Fruit fly (Drosophila melanogaster) whole organism, wandering third instar larva: Measurements from ENCODE around the gene Tdh.

Source experiments
- Abd-B ChIP-seq: fragments of >200 bp; optimal IDR thresholded peaks from 2 replicates; lab custom pipeline; 2017; ENCODE audit warnings: missing biosample characterization, missing genetic modification characterization
- CG32264 ChIP-seq: fragments of 200-800 bp; sonication (Bioruptor generic); optimal IDR thresholded peaks from 2 replicates; lab custom pipeline; 2016; ENCODE audit warnings: missing biosample characterization, missing genetic modification characterization
- CG9705 ChIP-seq: fragments of 200-800 bp; sonication (Bioruptor generic); optimal IDR thresholded peaks from 2 replicates; lab custom pipeline; 2018; ENCODE audit warnings: missing biosample characterization, mild to moderate bottlenecking, missing genetic modification characterization
- CrebA ChIP-seq: fragments of 200-800 bp; sonication (Bioruptor generic); optimal IDR thresholded peaks from 2 replicates; lab custom pipeline; 2016; ENCODE audit warnings: missing biosample characterization, mild to moderate bottlenecking, missing genetic modification characterization, borderline replicate concordance
- Dfd ChIP-seq: fragments of >200 bp; optimal IDR thresholded peaks from 2 replicates; lab custom pipeline; 2017; ENCODE audit warnings: missing biosample characterization, missing genetic modification characterization
- Dif ChIP-seq: fragments of 200-275, 200-300 bp; sonication (Bioruptor generic); optimal IDR thresholded peaks from 2 replicates; lab custom pipeline; 2018; ENCODE audit warnings: missing biosample characterization, missing genetic modification characterization; ENCODE audit not compliant: partially characterized antibody
- GATAd ChIP-seq: sonication (Bioruptor generic); optimal IDR thresholded peaks from 2 replicates; lab custom pipeline; 2016; ENCODE audit warnings: missing biosample characterization, missing genetic modification characterization
- HLH106 ChIP-seq: fragments of 200-800 bp; optimal IDR thresholded peaks from 3 replicates; lab custom pipeline; 2019; ENCODE audit warnings: missing biosample characterization, mild to moderate bottlenecking, missing genetic modification characterization, moderate library complexity
- Hnf4 ChIP-seq: fragments of 200-800 bp; sonication (Bioruptor generic); optimal IDR thresholded peaks from 2 replicates; lab custom pipeline; 2016; ENCODE audit warnings: missing biosample characterization, mild to moderate bottlenecking, missing genetic modification characterization
- Hr78 ChIP-seq: fragments of >200 bp; optimal IDR thresholded peaks from 2 replicates; lab custom pipeline; 2017; ENCODE audit warnings: missing biosample characterization, missing genetic modification characterization
- Hr83 ChIP-seq: fragments of 200-300 bp; sonication (Bioruptor generic); optimal IDR thresholded peaks from 2 replicates; lab custom pipeline; 2016; ENCODE audit warnings: missing biosample characterization, mild to moderate bottlenecking, missing genetic modification characterization, moderate library complexity; ENCODE audit not compliant: poor library complexity, severe bottlenecking
- Jra ChIP-seq: sonication (Bioruptor generic); optimal IDR thresholded peaks from 2 replicates; lab custom pipeline; 2016; ENCODE audit warnings: missing biosample characterization, missing genetic modification characterization
- Mio ChIP-seq: sonication (Bioruptor generic); optimal IDR thresholded peaks from 2 replicates; lab custom pipeline; 2016; ENCODE audit warnings: missing biosample characterization, missing genetic modification characterization
- Myc ChIP-seq: fragments of >200 bp; optimal IDR thresholded peaks from 2 replicates; lab custom pipeline; 2017
- N ChIP-seq: fragments of >200 bp; optimal IDR thresholded peaks from 2 replicates; lab custom pipeline; 2018; ENCODE audit warnings: missing biosample characterization, missing external identifiers, missing genetic modification characterization
- OdsH ChIP-seq: fragments of 200-800 bp; sonication (Bioruptor generic); optimal IDR thresholded peaks from 2 replicates; lab custom pipeline; 2016; ENCODE audit warnings: missing biosample characterization, mild to moderate bottlenecking, missing genetic modification characterization
- Rel ChIP-seq, 2 experiments: fragments of 200-800 bp; sonication (Bioruptor generic) in 1 of 2; optimal IDR thresholded peaks; 2 replicates in 1 of 2; 3 replicates in 1 of 2; lab custom pipeline; 2016 to 2019; ENCODE audit warnings: mild to moderate bottlenecking in 2 of 2, missing biosample characterization in 2 of 2, missing genetic modification characterization in 2 of 2, moderate library complexity in 1 of 2
- Sp1 ChIP-seq: fragments of 200-800 bp; sonication (Bioruptor generic); optimal IDR thresholded peaks from 3 replicates; lab custom pipeline; 2019; ENCODE audit warnings: missing biosample characterization, mild to moderate bottlenecking, missing genetic modification characterization, moderate library complexity
- Vsx2 ChIP-seq: fragments of 200-300, 225-300 bp; sonication (Bioruptor generic); optimal IDR thresholded peaks from 2 replicates; lab custom pipeline; 2018; ENCODE audit warnings: missing biosample characterization, missing genetic modification characterization; ENCODE audit not compliant: partially characterized antibody
- br ChIP-seq: fragments of 200-800 bp; sonication (Bioruptor generic); optimal IDR thresholded peaks from 2 replicates; lab custom pipeline; 2016; ENCODE audit warnings: missing biosample characterization, missing genetic modification characterization
- brk ChIP-seq: fragments of 200-800 bp; sonication (Bioruptor generic); optimal IDR thresholded peaks from 2 replicates; lab custom pipeline; 2016; ENCODE audit warnings: missing biosample characterization, mild to moderate bottlenecking, missing genetic modification characterization
- dl ChIP-seq, 2 experiments: fragments of 175-275, 200-275 bp in 1 of 2; fragments of 200-275 bp in 1 of 2; sonication (Bioruptor generic); optimal IDR thresholded peaks; lab custom pipeline; 2018; ENCODE audit warnings: mild to moderate bottlenecking in 2 of 2, missing biosample characterization in 2 of 2, missing genetic modification characterization in 2 of 2, moderate library complexity in 2 of 2; ENCODE audit not compliant: partially characterized antibody in 2 of 2, insufficient read depth in 1 of 2
- dmrt93B ChIP-seq: fragments of 200-800 bp; sonication (Bioruptor generic); optimal IDR thresholded peaks from 2 replicates; lab custom pipeline; 2018; ENCODE audit warnings: missing biosample characterization, mild to moderate bottlenecking, missing genetic modification characterization
- dsf ChIP-seq: sonication (Bioruptor generic); optimal IDR thresholded peaks from 2 replicates; lab custom pipeline; 2016; ENCODE audit warnings: missing biosample characterization, missing genetic modification characterization, borderline replicate concordance
- ey ChIP-seq: fragments of 200-800 bp; sonication (Bioruptor generic); optimal IDR thresholded peaks from 2 replicates; lab custom pipeline; 2016; ENCODE audit warnings: missing biosample characterization, missing genetic modification characterization
- foxo ChIP-seq, 2 experiments: fragments of 200-800 bp; sonication (Bioruptor generic); optimal IDR thresholded peaks; 2 replicates in 1 of 2; 3 replicates in 1 of 2; lab custom pipeline; 2016 to 2017; ENCODE audit warnings: missing biosample characterization in 2 of 2, missing genetic modification characterization in 2 of 2
- fru ChIP-seq: fragments of 200-800 bp; sonication (Bioruptor generic); optimal IDR thresholded peaks from 3 replicates; lab custom pipeline; 2016; ENCODE audit warnings: missing biosample characterization, mild to moderate bottlenecking, missing genetic modification characterization
- h ChIP-seq: fragments of 200-800 bp; sonication (Bioruptor generic); optimal IDR thresholded peaks from 3 replicates; lab custom pipeline; 2016; ENCODE audit warnings: missing biosample characterization, mild to moderate bottlenecking, missing genetic modification characterization
- jim ChIP-seq: fragments of 175-275, 200-325 bp; sonication (Bioruptor generic); optimal IDR thresholded peaks from 2 replicates; lab custom pipeline; 2016; ENCODE audit warnings: missing biosample characterization, mild to moderate bottlenecking, missing genetic modification characterization
- pan ChIP-seq: fragments of >200 bp; optimal IDR thresholded peaks from 2 replicates; lab custom pipeline; 2017
- psq ChIP-seq: fragments of 200-800 bp; sonication (Bioruptor generic); optimal IDR thresholded peaks from 3 replicates; lab custom pipeline; 2017; ENCODE audit warnings: missing biosample characterization, mild to moderate bottlenecking, missing genetic modification characterization, moderate library complexity
- rgr ChIP-seq: fragments of 200-800 bp; sonication (Bioruptor generic); optimal IDR thresholded peaks from 3 replicates; lab custom pipeline; 2016; ENCODE audit warnings: missing biosample characterization, mild to moderate bottlenecking, missing genetic modification characterization
- sage ChIP-seq: fragments of 200-800 bp; sonication (Bioruptor generic); optimal IDR thresholded peaks from 2 replicates; lab custom pipeline; 2016; ENCODE audit warnings: missing biosample characterization, mild to moderate bottlenecking, missing genetic modification characterization
- sv ChIP-seq: fragments of 200-800 bp; sonication (Bioruptor generic); optimal IDR thresholded peaks from 3 replicates; lab custom pipeline; 2016; ENCODE audit warnings: missing biosample characterization, missing genetic modification characterization
- tai ChIP-seq: sonication (Bioruptor generic); optimal IDR thresholded peaks from 2 replicates; lab custom pipeline; 2016; ENCODE audit warnings: missing biosample characterization, missing genetic modification characterization
- usp ChIP-seq: fragments of >200 bp; optimal IDR thresholded peaks from 2 replicates; lab custom pipeline; 2017; ENCODE audit warnings: missing biosample characterization, missing genetic modification characterization
- woc ChIP-seq: sonication (Bioruptor generic); optimal IDR thresholded peaks from 2 replicates; lab custom pipeline; 2016; ENCODE audit warnings: missing biosample characterization, mild to moderate bottlenecking, missing genetic modification characterization

Gene Tdh

dm6 chr3L:20487649-20488048, 20.9 kb downstream of the Tdh start:
- no peak for TF ChIP-seq CG32264
- TF ChIP-seq CG9705 (GFP tag; lab: Kevin White, UChicago) = no peak
- no peak for TF ChIP-seq woc (GFP tag; lab: Kevin White, UChicago)
- TF ChIP-seq Dif (GFP tag; lab: Kevin White, UChicago) = no peak
- no peak for TF ChIP-seq Dfd
- TF ChIP-seq tai (GFP tag; lab: Kevin White, UChicago) = no peak
- no peak for TF ChIP-seq GATAd (GFP tag; lab: Kevin White, UChicago)
- no peak for TF ChIP-seq rgr (GFP tag; lab: Kevin White, UChicago)
- TF ChIP-seq h (GFP tag; lab: Kevin White, UChicago) = no peak
- TF ChIP-seq sage (GFP tag; lab: Kevin White, UChicago) = no peak
- no peak for TF ChIP-seq foxo (GFP tag; optimal IDR thresholded peaks at IDR 0.05; lab: Kevin White, UChicago)
- TF ChIP-seq sv (GFP tag; lab: Kevin White, UChicago) = no peak
- no peak for TF ChIP-seq Rel (GFP tag; optimal IDR thresholded peaks at IDR 0.05; lab: Kevin White, UChicago)
- no peak for TF ChIP-seq Rel (tag; optimal IDR thresholded peaks at IDR 0.05; lab: Kevin White, UChicago)
- no peak for TF ChIP-seq Hr78 (GFP tag; lab: Kevin White, UChicago)
- no peak for TF ChIP-seq jim (GFP tag; lab: Kevin White, UChicago)
- no peak for TF ChIP-seq Mio
- TF ChIP-seq dsf = no peak
- no peak for TF ChIP-seq br (GFP tag; lab: Kevin White, UChicago)

dm6 chr3L:20491525-20492132, 24.9 kb downstream of the Tdh start, which contains the start of gene ND-39:
TSS of gene ND-39 (plus strand) at chr3L:20492082.
- TF ChIP-seq fru (GFP tag; lab: Kevin White, UChicago) = no peak
- TF ChIP-seq Vsx2 (GFP tag; lab: Kevin White, UChicago) = no peak
- TF ChIP-seq h (GFP tag; lab: Kevin White, UChicago) = peak; percentile 17
- no peak for TF ChIP-seq Rel (GFP tag; optimal IDR thresholded peaks at IDR 0.05; lab: Kevin White, UChicago)
- no peak for TF ChIP-seq Rel (tag; optimal IDR thresholded peaks at IDR 0.05; lab: Kevin White, UChicago)
- TF ChIP-seq dmrt93B (GFP tag; lab: Kevin White, UChicago) = no peak
- no peak for TF ChIP-seq Dif (GFP tag; lab: Kevin White, UChicago)
- no peak for TF ChIP-seq dsf
- no peak for TF ChIP-seq CrebA
- no peak for TF ChIP-seq Jra (GFP tag; lab: Kevin White, UChicago)

dm6 chr3L:20493417-20494261, 26.9 kb downstream of the Tdh start:
- TF ChIP-seq Myc (lab: Kevin White, UChicago) = no peak
- no peak for TF ChIP-seq Hr78 (GFP tag; lab: Kevin White, UChicago)
- peak; percentile 40 for TF ChIP-seq Mio
- peak; percentile 78 for TF ChIP-seq sage (GFP tag; lab: Kevin White, UChicago)
- peak; percentile 6 for TF ChIP-seq Dfd
- peak; percentile 98 for TF ChIP-seq psq (GFP tag; lab: Kevin White, UChicago)
- peak; percentile 27 to 93 for TF ChIP-seq foxo (GFP tag; optimal IDR thresholded peaks at IDR 0.05; lab: Kevin White, UChicago)
- TF ChIP-seq tai (GFP tag; lab: Kevin White, UChicago) = peak; percentile 56
- TF ChIP-seq OdsH = peak; percentile 95
- TF ChIP-seq Hnf4 (GFP tag; lab: Kevin White, UChicago) = peak; percentile 76
- peak; percentile 64 for TF ChIP-seq Hr83 (GFP tag; lab: Kevin White, UChicago)
- no peak for TF ChIP-seq N (GFP tag; lab: Kevin White, UChicago)
- no peak for TF ChIP-seq jim (GFP tag; lab: Kevin White, UChicago)
- peak; percentile 76 for TF ChIP-seq Rel (GFP tag; optimal IDR thresholded peaks at IDR 0.05; lab: Kevin White, UChicago)
- peak; percentile 72 for TF ChIP-seq Rel (tag; optimal IDR thresholded peaks at IDR 0.05; lab: Kevin White, UChicago)
- TF ChIP-seq usp (GFP tag; lab: Kevin White, UChicago) = no peak
- TF ChIP-seq fru (GFP tag; lab: Kevin White, UChicago) = peak; percentile 94
- peak; percentile 74 for TF ChIP-seq CG32264
- TF ChIP-seq dsf = peak; percentile 63
- peak; percentile 91 for TF ChIP-seq HLH106 (tag; lab: Kevin White, UChicago)
- TF ChIP-seq Jra (GFP tag; lab: Kevin White, UChicago) = peak; percentile 87
- TF ChIP-seq dl (GFP tag; optimal IDR thresholded peaks at IDR 0.05; lab: Kevin White, UChicago; ENCODE audit: insufficient read depth in 1 of 2, partially characterized antibody in 2 of 2) = peak; percentile 20 to 23
- TF ChIP-seq woc (GFP tag; lab: Kevin White, UChicago) = peak; percentile 92
- peak; percentile 34 for TF ChIP-seq Dif (GFP tag; lab: Kevin White, UChicago)
- peak; percentile 93 for TF ChIP-seq rgr (GFP tag; lab: Kevin White, UChicago)
- TF ChIP-seq brk (GFP tag; lab: Kevin White, UChicago) = peak; percentile 89
- TF ChIP-seq sv (GFP tag; lab: Kevin White, UChicago) = no peak
- TF ChIP-seq Sp1 (GFP tag; lab: Kevin White, UChicago) = peak; percentile 92
- peak; percentile 90 for TF ChIP-seq ey
- peak; percentile 34 for TF ChIP-seq CG9705 (GFP tag; lab: Kevin White, UChicago)
- TF ChIP-seq br (GFP tag; lab: Kevin White, UChicago) = peak; percentile 88
- no peak for TF ChIP-seq Vsx2 (GFP tag; lab: Kevin White, UChicago)
- no peak for TF ChIP-seq GATAd (GFP tag; lab: Kevin White, UChicago)
- no peak for TF ChIP-seq pan (lab: Kevin White, UChicago)
- no peak for TF ChIP-seq Abd-B
- TF ChIP-seq h (GFP tag; lab: Kevin White, UChicago) = peak; percentile 96
- TF ChIP-seq dmrt93B (GFP tag; lab: Kevin White, UChicago) = peak; percentile 68
- no peak for TF ChIP-seq CrebA
